Worm (Caenorhabditis elegans) whole organism, young adult: ENCODE results near the gene arf-5.
A peak's percentile ranks its signal among the peaks of the same experiment; 100 is the strongest.

ENCODE experiments used
- F10E7.11 ChIP-seq: sonication (generic microtip); optimal IDR thresholded peaks from 2 replicates; lab custom pipeline; 2017; ENCODE audit warnings: mild to moderate bottlenecking, missing genetic modification characterization, moderate library complexity, missing compliant biosample characterization
- F23B12.7 ChIP-seq: sonication (generic microtip); optimal IDR thresholded peaks from 2 replicates; lab custom pipeline; 2017; ENCODE audit warnings: missing genetic modification characterization, mild to moderate bottlenecking, missing compliant biosample characterization, antibody characterized with exemption, moderate library complexity; ENCODE audit not compliant: insufficient read depth
- F37B4.10 ChIP-seq: fragments of 200-800 bp; sonication (Bioruptor generic); IDR thresholded peaks from 2 replicates; pipeline ENCODE4 v1.3.6; 2022; ENCODE audit warnings: missing genetic modification characterization, missing compliant biosample characterization
- F49E8.2 ChIP-seq: sonication (generic microtip); optimal IDR thresholded peaks from 3 replicates; lab custom pipeline; 2017; ENCODE audit warnings: missing genetic modification characterization, mild to moderate bottlenecking, missing compliant biosample characterization, antibody characterized with exemption, moderate library complexity; ENCODE audit not compliant: insufficient read depth
- T07F8.4 ChIP-seq: sonication (generic microtip); optimal IDR thresholded peaks from 2 replicates; lab custom pipeline; 2016; ENCODE audit warnings: mild to moderate bottlenecking, missing genetic modification characterization, moderate library complexity, missing compliant biosample characterization
- Y53G8AR.9 ChIP-seq: fragments of 200-800 bp; sonication (Bioruptor generic); conservative IDR thresholded peaks from 2 replicates; pipeline ENCODE4 v1.3.6; 2022; ENCODE audit warnings: missing genetic modification reagents, missing genetic modification characterization, missing compliant biosample characterization
- Y56A3A.18 ChIP-seq: fragments of 200-800 bp; sonication (Bioruptor generic); IDR thresholded peaks from 2 replicates; pipeline ENCODE4 v1.3.6; 2022; ENCODE audit warnings: missing genetic modification reagents, missing genetic modification characterization, missing compliant biosample characterization
- Y67H2A.10 ChIP-seq: fragments of 200-800 bp; sonication (Bioruptor generic); conservative IDR thresholded peaks from 2 replicates; pipeline ENCODE4 v1.3.6; 2022; ENCODE audit warnings: missing genetic modification reagents, missing genetic modification characterization, missing compliant biosample characterization
- Y95B8A.8 ChIP-seq: fragments of 200-800 bp; sonication (Bioruptor generic); IDR thresholded peaks from 2 replicates; pipeline ENCODE4 v1.3.6; 2022; ENCODE audit warnings: missing genetic modification reagents, missing genetic modification characterization, missing compliant biosample characterization
- attf-3 ChIP-seq: fragments of 200-800 bp; sonication (Bioruptor generic); conservative IDR thresholded peaks from 2 replicates; pipeline ENCODE4 v1.3.6; 2022; ENCODE audit warnings: missing genetic modification reagents, missing genetic modification characterization, missing compliant biosample characterization
- ccch-3 ChIP-seq: fragments of 200-800 bp; sonication (Bioruptor generic); optimal IDR thresholded peaks from 2 replicates; lab custom pipeline; 2018; ENCODE audit warnings: mild to moderate bottlenecking, missing genetic modification characterization, missing compliant biosample characterization
- ceh-100 ChIP-seq: fragments of 200-800 bp; sonication (Bioruptor generic); IDR thresholded peaks from 2 replicates; pipeline ENCODE4 v1.3.6; 2022; ENCODE audit warnings: missing genetic modification reagents, missing genetic modification characterization, missing compliant biosample characterization
- ceh-27 ChIP-seq: fragments of 200-800 bp; sonication (Bioruptor generic); optimal IDR thresholded peaks from 2 replicates; lab custom pipeline; 2018; ENCODE audit warnings: mild to moderate bottlenecking, missing genetic modification characterization, moderate library complexity, missing compliant biosample characterization
- ceh-40 ChIP-seq: fragments of 200-800 bp; sonication (Bioruptor generic); IDR thresholded peaks from 2 replicates; pipeline ENCODE4 v1.3.6; 2022; ENCODE audit warnings: missing genetic modification characterization, missing compliant biosample characterization
- chd-7 ChIP-seq: sonication (generic microtip); optimal IDR thresholded peaks from 2 replicates; lab custom pipeline; 2016; ENCODE audit warnings: mild to moderate bottlenecking, missing genetic modification characterization, moderate library complexity, missing compliant biosample characterization
- dox-1 ChIP-seq: fragments of 200-800 bp; sonication (Bioruptor generic); IDR thresholded peaks from 2 replicates; pipeline ENCODE4 v1.3.6; 2022; ENCODE audit warnings: missing genetic modification reagents, missing genetic modification characterization, missing compliant biosample characterization
- dpff-1 ChIP-seq: sonication (generic microtip); optimal IDR thresholded peaks from 2 replicates; lab custom pipeline; 2017; ENCODE audit warnings: mild to moderate bottlenecking, missing genetic modification characterization, missing compliant biosample characterization
- efl-1 ChIP-seq: fragments of 150-350 bp; optimal IDR thresholded peaks from 2 replicates; lab custom pipeline; 2014; ENCODE audit warnings: missing biosample characterization, missing genetic modification reagents, missing genetic modification characterization
- egl-44 ChIP-seq: fragments of 200-800 bp; sonication (Bioruptor generic); IDR thresholded peaks from 2 replicates; pipeline ENCODE4 v1.3.6; 2022; ENCODE audit warnings: missing genetic modification reagents, missing genetic modification characterization, missing compliant biosample characterization
- hmg-20 ChIP-seq: fragments of 200-800 bp; sonication (Bioruptor generic); IDR thresholded peaks from 2 replicates; pipeline ENCODE4 v1.3.6; 2022; ENCODE audit warnings: missing genetic modification reagents, missing genetic modification characterization, missing compliant biosample characterization
- hrde-1 ChIP-seq: sonication (generic microtip); optimal IDR thresholded peaks from 2 replicates; lab custom pipeline; 2016; ENCODE audit warnings: missing genetic modification characterization, mild to moderate bottlenecking, missing compliant biosample characterization, moderate library complexity, missing genotype, missing genetic modification reagents, borderline replicate concordance
- hsf-1 ChIP-seq: fragments of 200-800 bp; sonication (Bioruptor generic); IDR thresholded peaks from 2 replicates; pipeline ENCODE4 v1.3.6; 2022; ENCODE audit warnings: missing genetic modification reagents, missing genetic modification characterization, missing compliant biosample characterization
- let-607 ChIP-seq, 2 experiments: fragments of 200-800 bp in 1 of 2; sonication (Bioruptor generic) in 1 of 2; sonication (generic microtip) in 1 of 2; optimal IDR thresholded peaks; 2 replicates each; lab custom pipeline; 2016 to 2018; ENCODE audit warnings: mild to moderate bottlenecking in 2 of 2, missing compliant biosample characterization in 2 of 2, missing genetic modification characterization in 2 of 2, moderate library complexity in 2 of 2, missing genotype in 1 of 2
- lin-26 ChIP-seq: fragments of 200-800 bp; sonication (Bioruptor generic); IDR thresholded peaks from 2 replicates; pipeline ENCODE4 v1.3.6; 2022; ENCODE audit warnings: missing genetic modification reagents, missing genetic modification characterization, missing compliant biosample characterization
- lin-54 ChIP-seq: fragments of 200-800 bp; sonication (Bioruptor generic); optimal IDR thresholded peaks from 2 replicates; lab custom pipeline; 2018; ENCODE audit warnings: mild to moderate bottlenecking, missing genetic modification characterization, missing compliant biosample characterization
- lir-1 ChIP-seq: fragments of 200-800 bp; sonication (Bioruptor generic); conservative IDR thresholded peaks from 2 replicates; pipeline ENCODE4 v1.3.6; 2022; ENCODE audit warnings: missing genetic modification reagents, missing genetic modification characterization, missing compliant biosample characterization
- madf-3 ChIP-seq: fragments of 200-800 bp; sonication (Bioruptor generic); IDR thresholded peaks from 2 replicates; pipeline ENCODE4 v1.3.6; 2022; ENCODE audit warnings: missing genetic modification reagents, missing genetic modification characterization, missing compliant biosample characterization
- madf-6 ChIP-seq: fragments of 200-800 bp; sonication (Bioruptor generic); IDR thresholded peaks from 2 replicates; pipeline ENCODE4 v1.3.6; 2022; ENCODE audit warnings: missing genetic modification reagents, missing genetic modification characterization, missing compliant biosample characterization
- mcd-1 ChIP-seq: fragments of 200-800 bp; sonication (Bioruptor generic); IDR thresholded peaks from 2 replicates; pipeline ENCODE4 v1.3.6; 2022; ENCODE audit warnings: missing genetic modification reagents, missing genetic modification characterization, missing compliant biosample characterization
- mel-28 ChIP-seq: sonication (generic microtip); optimal IDR thresholded peaks from 2 replicates; lab custom pipeline; 2016; ENCODE audit warnings: borderline replicate concordance, mild to moderate bottlenecking, missing genetic modification characterization, missing compliant biosample characterization
- mxl-1 ChIP-seq: sonication (generic microtip); optimal IDR thresholded peaks from 2 replicates; lab custom pipeline; 2016; ENCODE audit warnings: missing genetic modification characterization, missing compliant biosample characterization
- nhr-120 ChIP-seq: fragments of 200-800 bp; sonication (Bioruptor generic); IDR thresholded peaks from 2 replicates; pipeline ENCODE4 v1.3.6; 2022; ENCODE audit warnings: missing genetic modification characterization, missing compliant biosample characterization
- nhr-27 ChIP-seq: fragments of 200-800 bp; sonication (Bioruptor generic); optimal IDR thresholded peaks from 2 replicates; lab custom pipeline; 2018; ENCODE audit warnings: mild to moderate bottlenecking, missing genetic modification characterization, moderate library complexity, missing compliant biosample characterization
- pha-4 ChIP-seq: fragments of 150-350 bp; sonication (generic microtip); optimal IDR thresholded peaks from 2 replicates; lab custom pipeline; 2014; ENCODE audit warnings: missing biosample characterization, missing genetic modification reagents, missing genetic modification characterization
- rcor-1 ChIP-seq: fragments of 200-800 bp; sonication (Bioruptor generic); IDR thresholded peaks from 2 replicates; pipeline ENCODE4 v1.3.6; 2022; ENCODE audit warnings: missing genetic modification reagents, missing genetic modification characterization, missing compliant biosample characterization
- rec-8 ChIP-seq, 2 experiments: sonication (generic microtip); optimal IDR thresholded peaks; 2 replicates each; lab custom pipeline; 2016; ENCODE audit warnings: mild to moderate bottlenecking in 2 of 2, missing genetic modification characterization in 2 of 2, missing genetic modification reagents in 2 of 2, missing genotype in 2 of 2, missing biosample characterization in 1 of 2, missing compliant biosample characterization in 1 of 2, moderate library complexity in 1 of 2
- sdz-38 ChIP-seq: sonication (generic microtip); optimal IDR thresholded peaks from 2 replicates; lab custom pipeline; 2016; ENCODE audit warnings: missing genotype, missing genetic modification characterization, missing compliant biosample characterization
- sea-2 ChIP-seq: fragments of 200-800 bp; sonication (Bioruptor generic); IDR thresholded peaks from 2 replicates; pipeline ENCODE4 v1.3.6; 2022; ENCODE audit warnings: missing genetic modification characterization, missing compliant biosample characterization
- snpc-3.4 ChIP-seq: sonication (generic microtip); optimal IDR thresholded peaks from 2 replicates; lab custom pipeline; 2017; ENCODE audit warnings: missing genetic modification characterization, mild to moderate bottlenecking, missing compliant biosample characterization, antibody characterized with exemption, moderate library complexity, missing genotype, missing genetic modification reagents
- somi-1 ChIP-seq: fragments of 200-800 bp; sonication (Bioruptor generic); optimal IDR thresholded peaks from 2 replicates; lab custom pipeline; 2018; ENCODE audit warnings: mild to moderate bottlenecking, missing genetic modification characterization, missing compliant biosample characterization
- sptf-2 ChIP-seq: fragments of 200-800 bp; sonication (Bioruptor generic); optimal IDR thresholded peaks from 2 replicates; lab custom pipeline; 2018; ENCODE audit warnings: mild to moderate bottlenecking, missing genetic modification characterization, missing compliant biosample characterization
- tbp1 ChIP-seq: fragments of 200-800 bp; sonication (Bioruptor generic); optimal IDR thresholded peaks from 2 replicates; lab custom pipeline; 2018; ENCODE audit warnings: mild to moderate bottlenecking, missing genetic modification characterization, missing compliant biosample characterization
- tlf-1 ChIP-seq: fragments of 200-800 bp; sonication (Bioruptor generic); optimal IDR thresholded peaks from 2 replicates; lab custom pipeline; 2018; ENCODE audit warnings: mild to moderate bottlenecking, missing genetic modification characterization, missing compliant biosample characterization
- zim-3 ChIP-seq: sonication (generic microtip); optimal IDR thresholded peaks from 2 replicates; lab custom pipeline; 2017; ENCODE audit warnings: mild to moderate bottlenecking, missing genetic modification characterization, moderate library complexity, missing compliant biosample characterization
- ztf-18 ChIP-seq: sonication (generic microtip); optimal IDR thresholded peaks from 2 replicates; lab custom pipeline; 2016; ENCODE audit warnings: missing genotype, mild to moderate bottlenecking, missing genetic modification characterization, missing compliant biosample characterization
- ztf-22 ChIP-seq: fragments of 200-800 bp; sonication (Bioruptor generic); optimal IDR thresholded peaks from 2 replicates; lab custom pipeline; 2018; ENCODE audit warnings: mild to moderate bottlenecking, missing genetic modification characterization, moderate library complexity, missing compliant biosample characterization
- ztf-3 ChIP-seq: fragments of 200-800 bp; sonication (Bioruptor generic); optimal IDR thresholded peaks from 2 replicates; lab custom pipeline; 2018; ENCODE audit warnings: mild to moderate bottlenecking, missing genetic modification characterization, missing compliant biosample characterization

arf-5 gene

DNA sequence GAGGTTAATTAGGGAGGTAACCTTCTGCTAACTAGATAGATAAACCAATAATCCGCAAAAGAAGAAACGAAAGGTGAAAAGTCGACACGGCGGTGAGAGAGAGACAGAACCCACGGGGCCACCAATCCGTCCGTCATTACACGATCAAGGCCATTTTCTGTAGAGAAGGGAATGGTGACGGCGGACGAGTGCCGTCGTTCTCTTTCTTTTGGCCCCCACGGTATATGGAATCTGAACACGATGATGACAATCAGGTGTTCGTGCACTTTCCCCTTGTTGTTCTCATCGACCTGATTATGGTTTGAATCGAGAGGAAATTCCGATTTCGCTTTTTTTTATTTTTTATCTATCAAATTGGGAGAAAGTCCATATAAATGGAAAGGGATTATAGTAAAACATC, 27.0 kb downstream of the arf-5 start:
- TF ChIP-seq F37B4.10 (GFP tag; lab: Robert Waterston, UW) = no peak
- no peak for TF ChIP-seq lin-54 (GFP tag; lab: Kevin White, UChicago)
- no peak for TF ChIP-seq ceh-40
- TF ChIP-seq chd-7 (tag; lab: Kevin White, UChicago) = no peak
- no peak for TF ChIP-seq madf-3
- TF ChIP-seq egl-44 (GFP tag; lab: Robert Waterston, UW) = no peak
- TF ChIP-seq dpff-1 = no peak
- no peak for TF ChIP-seq ceh-27 (GFP tag; lab: Kevin White, UChicago)
- no peak for TF ChIP-seq madf-6 (GFP tag; lab: Robert Waterston, UW)
- TF ChIP-seq tlf-1 (GFP tag; lab: Kevin White, UChicago) = no peak
- TF ChIP-seq F10E7.11 (tag; lab: Kevin White, UChicago) = no peak
- TF ChIP-seq sptf-2 = no peak
- no peak for TF ChIP-seq F23B12.7 (tag; lab: Kevin White, UChicago)
- TF ChIP-seq Y53G8AR.9 (GFP tag; lab: Robert Waterston, UW) = no peak
- no peak for TF ChIP-seq somi-1 (GFP tag; lab: Kevin White, UChicago)
- TF ChIP-seq lin-26 = no peak
- TF ChIP-seq, all 124 proteins: peak for 0

ce11 chrIV:8010521-8010920, 28.2 kb downstream of the arf-5 start:
- TF ChIP-seq hsf-1 (GFP tag; lab: Robert Waterston, UW) = peak; percentile 33; the same call in 1 of the 2 replicates
- peak; percentile 34 for TF ChIP-seq F49E8.2 (tag; lab: Kevin White, UChicago)
- no peak for TF ChIP-seq ztf-3
- TF ChIP-seq tbp1 (GFP tag; lab: Kevin White, UChicago) = no peak
- 0 out of 2 replicates have a peak, but pooled peaks have one; percentile 9 for TF ChIP-seq mcd-1 (GFP tag; lab: Robert Waterston, UW)
- peak; percentile 19 for TF ChIP-seq efl-1 (GFP tag; lab: Kevin White, UChicago)
- TF ChIP-seq ceh-27 (GFP tag; lab: Kevin White, UChicago) = no peak
- no peak for TF ChIP-seq sdz-38 (tag; lab: Kevin White, UChicago)
- TF ChIP-seq nhr-27 (tag; lab: Kevin White, UChicago) = no peak
- peak; percentile 38; the same call in 1 of the 2 replicates for TF ChIP-seq ceh-100 (GFP tag; lab: Robert Waterston, UW)
- no peak for TF ChIP-seq ztf-22 (GFP tag; lab: Kevin White, UChicago)
- TF ChIP-seq zim-3 = no peak
- no peak for TF ChIP-seq lir-1
- TF ChIP-seq rcor-1 = peak; percentile 54; the same call in 1 of the 2 replicates
- no peak for TF ChIP-seq let-607 (tag; optimal IDR thresholded peaks at IDR 0.05; lab: Kevin White, UChicago)
- no peak for TF ChIP-seq Y67H2A.10 (GFP tag; lab: Robert Waterston, UW)
- TF ChIP-seq Y95B8A.8 (GFP tag; lab: Robert Waterston, UW) = no peak
- TF ChIP-seq pha-4 (tag; lab: Kevin White, UChicago) = no peak
- no peak for TF ChIP-seq hrde-1 (tag; lab: Kevin White, UChicago)
- TF ChIP-seq ztf-18 (tag; lab: Kevin White, UChicago) = no peak
- no peak for TF ChIP-seq rec-8 (tag; optimal IDR thresholded peaks at IDR 0.05; lab: Kevin White, UChicago)
- no peak for TF ChIP-seq T07F8.4 (tag; lab: Kevin White, UChicago)
- TF ChIP-seq mxl-1 = no peak
- TF ChIP-seq dox-1 (GFP tag; lab: Robert Waterston, UW) = no peak
- no peak for TF ChIP-seq ccch-3 (GFP tag; lab: Kevin White, UChicago)
- no peak for TF ChIP-seq nhr-120
- TF ChIP-seq lin-26 = no peak
- TF ChIP-seq mel-28 (tag; lab: Kevin White, UChicago) = no peak
- no peak for TF ChIP-seq sea-2 (GFP tag; lab: Robert Waterston, UW)
- TF ChIP-seq sptf-2 = no peak
- TF ChIP-seq Y56A3A.18 = no peak
- TF ChIP-seq madf-6 (GFP tag; lab: Robert Waterston, UW) = peak; percentile 96
- TF ChIP-seq attf-3 (GFP tag; lab: Robert Waterston, UW) = no peak
- no peak for TF ChIP-seq hmg-20 (GFP tag; lab: Robert Waterston, UW)
- peak; percentile 59 for TF ChIP-seq snpc-3.4 (tag; lab: Kevin White, UChicago)
